Fruit fly (Drosophila melanogaster): ENCODE results near the gene bbg.

The bbg gene

dm6 chr3L:14550839-14551415 lies 14.9 kb upstream of the bbg start, which contains the start of gene Gbs-70E:
Gene Gbs-70E (minus strand): TSS chr3L:14550975.
- TF ChIP-seq psq (optimal IDR thresholded peaks at IDR 0.05) = no peak
- TF ChIP-seq Dll (optimal IDR thresholded peaks at IDR 0.05) = no peak
- TF ChIP-seq EcR (GFP tag; optimal IDR thresholded peaks at IDR 0.05) = no peak
- no peak for TF ChIP-seq CG8478 (optimal IDR thresholded peaks at IDR 0.05)
- no peak for TF ChIP-seq usp (GFP tag; optimal IDR thresholded peaks at IDR 0.05)
- TF ChIP-seq pan (optimal IDR thresholded peaks at IDR 0.05) = no peak

- TF ChIP-seq pan (optimal IDR thresholded peaks at IDR 0.05) (no peak), psq (optimal IDR thresholded peaks at IDR 0.05) (no peak), CG8478 (optimal IDR thresholded peaks at IDR 0.05) (no peak), EcR (GFP tag; optimal IDR thresholded peaks at IDR 0.05) (no peak), Dll (optimal IDR thresholded peaks at IDR 0.05) (no peak), usp (GFP tag; optimal IDR thresholded peaks at IDR 0.05) (no peak)
These were observed 13.9 kb upstream of the bbg start for dm6 chr3L:14549958-14550357.

dm6 chr3L:14549215-14549614 lies 13.1 kb upstream of the bbg start:
- TF ChIP-seq usp (GFP tag; optimal IDR thresholded peaks at IDR 0.05) (no peak), EcR (GFP tag; optimal IDR thresholded peaks at IDR 0.05) (no peak), pan (optimal IDR thresholded peaks at IDR 0.05) (no peak), CG8478 (optimal IDR thresholded peaks at IDR 0.05) (no peak), Dll (optimal IDR thresholded peaks at IDR 0.05) (no peak), psq (optimal IDR thresholded peaks at IDR 0.05) (no peak)

dm6 chr3L:14547811-14548765 lies 12.0 kb upstream of the bbg start:
- no peak for TF ChIP-seq Dll (optimal IDR thresholded peaks at IDR 0.05)
- TF ChIP-seq EcR (GFP tag; optimal IDR thresholded peaks at IDR 0.05) = no peak
- no peak for TF ChIP-seq CG8478 (optimal IDR thresholded peaks at IDR 0.05)
- no peak for TF ChIP-seq psq (optimal IDR thresholded peaks at IDR 0.05)
- TF ChIP-seq pan (optimal IDR thresholded peaks at IDR 0.05) = no peak
- TF ChIP-seq usp (GFP tag; optimal IDR thresholded peaks at IDR 0.05) = no peak

DNA sequence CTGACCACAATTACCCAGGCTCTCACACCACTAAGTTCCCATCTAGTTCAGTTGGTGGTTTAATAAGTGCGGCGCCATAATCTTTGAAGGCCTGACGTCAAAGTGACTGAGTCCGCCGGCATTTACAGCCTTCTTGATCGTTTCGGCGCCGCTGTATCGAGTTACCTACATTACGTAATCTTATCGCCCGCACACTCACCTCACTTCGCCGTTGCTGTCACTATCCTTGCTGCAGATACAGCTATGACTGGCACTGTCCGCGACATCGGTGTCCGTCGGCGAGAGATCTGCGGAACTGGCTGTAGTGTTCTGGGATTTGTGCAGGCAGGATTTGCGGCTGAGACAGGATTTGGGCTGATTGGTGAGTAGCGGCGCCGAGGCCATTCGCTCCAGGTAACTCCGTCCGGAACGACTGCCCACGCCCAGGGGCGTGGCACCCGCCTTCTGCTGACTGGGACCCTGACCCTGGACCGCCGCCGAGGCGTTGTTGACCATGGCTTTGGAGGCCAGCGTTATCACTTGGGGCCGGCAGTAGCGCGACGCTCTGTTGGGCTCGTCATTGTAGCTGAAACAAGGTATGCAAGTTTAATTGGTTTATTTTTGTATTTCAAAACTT lies 10.9 kb upstream of the bbg start:
- no peak for TF ChIP-seq CG8478 (optimal IDR thresholded peaks at IDR 0.05)
- no peak for TF ChIP-seq Dll (optimal IDR thresholded peaks at IDR 0.05)
- TF ChIP-seq psq (optimal IDR thresholded peaks at IDR 0.05) = no peak
- TF ChIP-seq pan (optimal IDR thresholded peaks at IDR 0.05) = no peak
- TF ChIP-seq usp (GFP tag; optimal IDR thresholded peaks at IDR 0.05) = no peak
- TF ChIP-seq EcR (GFP tag; optimal IDR thresholded peaks at IDR 0.05) = no peak

DNA sequence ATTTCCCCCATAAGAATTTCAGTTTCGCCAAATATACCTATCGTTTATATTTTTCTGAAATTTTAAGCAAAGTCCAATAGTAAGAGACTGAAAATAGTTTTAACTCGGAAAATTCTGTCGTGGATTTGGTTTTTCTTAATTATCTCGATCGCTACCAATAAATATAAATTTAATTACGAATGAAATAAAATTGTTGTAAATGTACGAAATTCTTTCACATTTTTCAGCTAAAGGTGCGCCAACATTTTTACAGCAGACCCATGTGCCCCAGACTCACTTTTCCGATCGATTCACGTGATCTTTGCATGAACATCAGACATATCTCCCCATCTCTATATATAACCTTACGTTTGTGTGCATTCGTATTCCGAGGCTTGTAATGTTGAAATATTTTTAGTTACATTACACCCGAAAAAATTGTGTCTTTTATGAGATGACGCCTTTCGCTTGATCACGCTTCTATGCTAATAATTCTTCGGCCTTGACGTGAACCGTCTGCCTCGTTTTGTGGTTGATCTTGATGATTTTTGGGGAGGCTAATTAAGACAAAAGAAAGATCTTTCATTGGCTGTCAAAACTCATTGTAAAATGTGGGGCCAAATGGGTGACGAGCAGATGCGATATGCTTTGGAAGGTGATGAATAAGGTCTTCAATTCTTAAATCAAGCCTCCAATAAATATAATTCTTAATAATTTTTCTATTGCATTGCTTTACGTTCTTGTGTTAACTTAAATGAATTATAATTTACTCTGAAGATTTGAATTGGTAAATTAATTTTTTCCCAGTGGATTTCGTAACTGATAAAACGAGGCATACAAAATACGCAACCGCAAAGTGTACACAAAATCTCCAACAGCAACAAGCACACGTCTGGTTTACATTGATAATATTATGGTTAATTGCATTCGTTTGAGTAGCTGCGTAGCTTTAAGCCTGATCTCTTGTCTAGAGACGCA lies 9.2 kb upstream of the bbg start:
- TF ChIP-seq Dll (optimal IDR thresholded peaks at IDR 0.05) (no peak), EcR (GFP tag; optimal IDR thresholded peaks at IDR 0.05) (no peak), pan (optimal IDR thresholded peaks at IDR 0.05) (no peak), CG8478 (optimal IDR thresholded peaks at IDR 0.05) (no peak)

dm6 chr3L:14543971-14544655 lies 8.0 kb upstream of the bbg start:
- no peak for TF ChIP-seq pan (optimal IDR thresholded peaks at IDR 0.05)
- no peak for TF ChIP-seq Dll (optimal IDR thresholded peaks at IDR 0.05)
- TF ChIP-seq usp (GFP tag; optimal IDR thresholded peaks at IDR 0.05) = no peak
- no peak for TF ChIP-seq EcR (GFP tag; optimal IDR thresholded peaks at IDR 0.05)
- TF ChIP-seq CG8478 (optimal IDR thresholded peaks at IDR 0.05) = no peak
- no peak for TF ChIP-seq psq (optimal IDR thresholded peaks at IDR 0.05)

dm6 chr3L:14537435-14537991 lies 1.4 kb upstream of the bbg start, which contains the start of gene Mpcp2:
Gene Mpcp2 (plus strand): TSS chr3L:14537651.
- TF ChIP-seq EcR (GFP tag; optimal IDR thresholded peaks at IDR 0.05) (peak in 1 of 2 experiments; percentile 10), usp (GFP tag; optimal IDR thresholded peaks at IDR 0.05) (no peak), CG8478 (optimal IDR thresholded peaks at IDR 0.05) (no peak)

- no peak for TF ChIP-seq Dll (optimal IDR thresholded peaks at IDR 0.05)
- TF ChIP-seq CG8478 (optimal IDR thresholded peaks at IDR 0.05) = no peak
These were observed 1.5 kb downstream of the bbg start for dm6 chr3L:14534619-14535018.

dm6 chr3L:14533110-14533509 lies 3.0 kb downstream of the bbg start:
- TF ChIP-seq Dll (optimal IDR thresholded peaks at IDR 0.05) (no peak), pan (optimal IDR thresholded peaks at IDR 0.05) (no peak), CG8478 (optimal IDR thresholded peaks at IDR 0.05) (no peak), psq (optimal IDR thresholded peaks at IDR 0.05) (no peak), EcR (GFP tag; optimal IDR thresholded peaks at IDR 0.05) (no peak), usp (GFP tag; optimal IDR thresholded peaks at IDR 0.05) (no peak)

Data from whole organism.